Worm (Caenorhabditis elegans) whole organism, L4/young adult: ENCODE measurements around the gene gcy-14.

Experiments
- dao-5 ChIP-seq: sonication (generic microtip); optimal IDR thresholded peaks from 2 replicates; lab custom pipeline; 2016; ENCODE audit warnings: missing genotype, missing genetic modification characterization, moderate library complexity, missing compliant biosample characterization
- him-1 ChIP-seq: sonication (generic microtip); optimal IDR thresholded peaks from 2 replicates; lab custom pipeline; 2016; ENCODE audit warnings: missing genotype, missing genetic modification reagents, missing genetic modification characterization, missing compliant biosample characterization

DNA sequence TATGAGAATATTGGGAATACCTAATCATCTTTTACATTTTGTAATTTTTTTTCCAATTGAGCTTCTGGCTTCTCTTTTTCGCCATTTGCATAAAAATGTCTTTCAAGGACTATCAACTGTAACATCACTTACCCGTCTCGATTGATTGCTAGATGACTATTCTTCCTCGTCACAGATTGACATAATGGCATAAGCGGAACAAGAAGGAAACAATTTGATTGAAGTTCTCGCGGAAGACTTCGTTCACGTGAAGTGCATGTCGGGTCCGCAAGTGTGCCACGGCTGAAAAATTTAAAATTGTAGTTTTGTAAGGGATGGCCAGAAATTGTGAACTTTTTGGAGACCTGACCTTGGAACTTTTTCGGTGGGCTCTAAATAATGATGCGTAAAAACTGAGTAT lies 14.3 kb downstream of the gcy-14 start:
- no peak for TF ChIP-seq him-1
- TF ChIP-seq dao-5, result no peak
